Fruit fly (Drosophila melanogaster) whole organism, prepupa: ENCODE measurements around the gene mtg.
A peak's percentile ranks its signal among the peaks of the same experiment; 100 is the strongest.

ENCODE experiments used
- CG11294 ChIP-seq: fragments of 200-800 bp; sonication (Bioruptor generic); IDR thresholded peaks from 2 replicates; pipeline ENCODE4 v1.3.6; 2022; ENCODE audit warnings: missing biosample characterization, missing genetic modification characterization
- CG11902 ChIP-seq: fragments of 200-800 bp; sonication (Bioruptor generic); optimal IDR thresholded peaks from 3 replicates; lab custom pipeline; 2016; ENCODE audit warnings: missing biosample characterization, missing genetic modification characterization
- CG7368 ChIP-seq: fragments of 200-800 bp; sonication (Bioruptor generic); optimal IDR thresholded peaks from 3 replicates; lab custom pipeline; 2016; ENCODE audit warnings: missing biosample characterization, missing genetic modification characterization
- Gug ChIP-seq: fragments of 200-800 bp; sonication (Bioruptor generic); IDR thresholded peaks from 2 replicates; pipeline ENCODE4 v1.3.6; 2022; ENCODE audit warnings: missing biosample characterization, missing genetic modification characterization
- dac ChIP-seq: fragments of 200-800 bp; sonication (Bioruptor generic); optimal IDR thresholded peaks from 2 replicates; lab custom pipeline; 2017; ENCODE audit warnings: missing biosample characterization, mild to moderate bottlenecking, missing genetic modification characterization

dm6 chr3R:8233864-8234263 is 16.4 kb upstream of the mtg start:
- TF ChIP-seq CG11294 (GFP tag; lab: Robert Waterston, UW) (0 out of 2 replicates have a peak, but pooled peaks have one; percentile 43), CG7368 (peak; percentile 19), Gug (GFP tag; lab: Robert Waterston, UW) (peak; percentile 57; the same call in 1 of the 2 replicates), dac (GFP tag; lab: Kevin White, UChicago) (peak; percentile 65), CG11902 (no peak)
